Worm (Caenorhabditis elegans) whole organism, young adult: Measurements from ENCODE around the gene Y39G8B.7.

Experiments
- B0261.1 ChIP-seq: sonication (generic microtip); optimal IDR thresholded peaks from 2 replicates; lab custom pipeline; 2016; ENCODE audit warnings: mild to moderate bottlenecking, missing genetic modification characterization, moderate library complexity, missing compliant biosample characterization
- B0336.3 ChIP-seq: fragments of 200-800 bp; sonication (Bioruptor generic); IDR thresholded peaks from 2 replicates; pipeline ENCODE4 v1.3.6; 2022; ENCODE audit warnings: missing genetic modification characterization, missing compliant biosample characterization
- F22D6.2 ChIP-seq: sonication (generic microtip); optimal IDR thresholded peaks from 2 replicates; lab custom pipeline; 2016; ENCODE audit warnings: mild to moderate bottlenecking, missing genetic modification characterization, missing compliant biosample characterization
- F37B4.10 ChIP-seq: fragments of 200-800 bp; sonication (Bioruptor generic); IDR thresholded peaks from 2 replicates; pipeline ENCODE4 v1.3.6; 2022; ENCODE audit warnings: missing genetic modification characterization, missing compliant biosample characterization
- F39B2.1 ChIP-seq: fragments of 200-800 bp; sonication (Bioruptor generic); IDR thresholded peaks from 2 replicates; pipeline ENCODE4 v1.3.6; 2022; ENCODE audit warnings: missing genetic modification reagents, missing genetic modification characterization, missing compliant biosample characterization
- K11D2.4 ChIP-seq: fragments of 200-800 bp; sonication (Bioruptor generic); IDR thresholded peaks from 2 replicates; pipeline ENCODE4 v1.3.6; 2022; ENCODE audit warnings: missing genetic modification reagents, missing genetic modification characterization, missing compliant biosample characterization
- T07F8.4 ChIP-seq: sonication (generic microtip); optimal IDR thresholded peaks from 2 replicates; lab custom pipeline; 2016; ENCODE audit warnings: mild to moderate bottlenecking, missing genetic modification characterization, moderate library complexity, missing compliant biosample characterization
- Y79H2A.3 ChIP-seq: fragments of 200-800 bp; sonication (Bioruptor generic); conservative IDR thresholded peaks from 2 replicates; pipeline ENCODE4 v1.3.6; 2022; ENCODE audit warnings: missing genetic modification reagents, missing genetic modification characterization, missing compliant biosample characterization
- ama-1 ChIP-seq, 3 experiments: fragments of 150-350 bp in 1 of 3; sonication (generic microtip) in 2 of 3; optimal IDR thresholded peaks; 2 replicates each; lab custom pipeline; 2014 to 2018; ENCODE audit warnings: missing biosample characterization in 2 of 3, missing genetic modification characterization in 2 of 3, missing genetic modification reagents in 2 of 3
- atf-7 ChIP-seq: sonication (generic microtip); optimal IDR thresholded peaks from 2 replicates; lab custom pipeline; 2017; ENCODE audit warnings: mild to moderate bottlenecking, missing genetic modification characterization, missing compliant biosample characterization
- athp-1 ChIP-seq: sonication (generic microtip); optimal IDR thresholded peaks from 2 replicates; lab custom pipeline; 2017; ENCODE audit warnings: mild to moderate bottlenecking, missing genetic modification characterization, missing compliant biosample characterization
- bed-2 ChIP-seq: fragments of 200-800 bp; sonication (Bioruptor generic); IDR thresholded peaks from 2 replicates; pipeline ENCODE4 v1.3.6; 2022; ENCODE audit warnings: missing genetic modification reagents, missing genetic modification characterization, missing compliant biosample characterization
- cebp-1 ChIP-seq, 2 experiments: fragments of 200-800 bp in 1 of 2; sonication (Bioruptor generic) in 1 of 2; sonication (generic microtip) in 1 of 2; IDR thresholded peaks in 1 of 2; optimal IDR thresholded peaks in 1 of 2; 2 replicates each; pipeline versions ENCODE4 v1.3.6 to Lab custom; 2017 to 2022; ENCODE audit warnings: missing compliant biosample characterization in 2 of 2, missing genetic modification characterization in 2 of 2, mild to moderate bottlenecking in 1 of 2, missing genetic modification reagents in 1 of 2, moderate library complexity in 1 of 2
- ceh-100 ChIP-seq: fragments of 200-800 bp; sonication (Bioruptor generic); IDR thresholded peaks from 2 replicates; pipeline ENCODE4 v1.3.6; 2022; ENCODE audit warnings: missing genetic modification reagents, missing genetic modification characterization, missing compliant biosample characterization
- ceh-40 ChIP-seq: fragments of 200-800 bp; sonication (Bioruptor generic); IDR thresholded peaks from 2 replicates; pipeline ENCODE4 v1.3.6; 2022; ENCODE audit warnings: missing genetic modification characterization, missing compliant biosample characterization
- ceh-58 ChIP-seq: fragments of 200-800 bp; sonication (Bioruptor generic); IDR thresholded peaks from 2 replicates; pipeline ENCODE4 v1.3.6; 2022; ENCODE audit warnings: missing genetic modification characterization, missing compliant biosample characterization
- chd-7 ChIP-seq: sonication (generic microtip); optimal IDR thresholded peaks from 2 replicates; lab custom pipeline; 2016; ENCODE audit warnings: mild to moderate bottlenecking, missing genetic modification characterization, moderate library complexity, missing compliant biosample characterization
- dpff-1 ChIP-seq: sonication (generic microtip); optimal IDR thresholded peaks from 2 replicates; lab custom pipeline; 2017; ENCODE audit warnings: mild to moderate bottlenecking, missing genetic modification characterization, missing compliant biosample characterization
- efl-1 ChIP-seq: fragments of 150-350 bp; optimal IDR thresholded peaks from 2 replicates; lab custom pipeline; 2014; ENCODE audit warnings: missing biosample characterization, missing genetic modification reagents, missing genetic modification characterization
- ekl-4 ChIP-seq: fragments of 200-800 bp; sonication (Bioruptor generic); IDR thresholded peaks from 2 replicates; pipeline ENCODE4 v1.3.6; 2022; ENCODE audit warnings: missing genetic modification reagents, missing genetic modification characterization, missing compliant biosample characterization
- him-1 ChIP-seq: sonication (generic microtip); optimal IDR thresholded peaks from 2 replicates; lab custom pipeline; 2016; ENCODE audit warnings: missing genotype, missing genetic modification reagents, missing genetic modification characterization, missing compliant biosample characterization
- hlh-26 ChIP-seq: fragments of 200-800 bp; sonication (Bioruptor generic); conservative IDR thresholded peaks from 2 replicates; pipeline ENCODE4 v1.3.6; 2022; ENCODE audit warnings: missing genetic modification reagents, missing genetic modification characterization, missing compliant biosample characterization
- hmg-20 ChIP-seq: fragments of 200-800 bp; sonication (Bioruptor generic); IDR thresholded peaks from 2 replicates; pipeline ENCODE4 v1.3.6; 2022; ENCODE audit warnings: missing genetic modification reagents, missing genetic modification characterization, missing compliant biosample characterization
- lag-1 ChIP-seq: fragments of 200-800 bp; sonication (Bioruptor generic); IDR thresholded peaks from 2 replicates; pipeline ENCODE4 v1.3.6; 2022; ENCODE audit warnings: missing genetic modification reagents, missing genetic modification characterization, missing compliant biosample characterization
- let-607 ChIP-seq, 2 experiments: fragments of 200-800 bp in 1 of 2; sonication (Bioruptor generic) in 1 of 2; sonication (generic microtip) in 1 of 2; optimal IDR thresholded peaks; 2 replicates each; lab custom pipeline; 2016 to 2018; ENCODE audit warnings: mild to moderate bottlenecking in 2 of 2, missing compliant biosample characterization in 2 of 2, missing genetic modification characterization in 2 of 2, moderate library complexity in 2 of 2, missing genotype in 1 of 2
- lin-26 ChIP-seq: fragments of 200-800 bp; sonication (Bioruptor generic); IDR thresholded peaks from 2 replicates; pipeline ENCODE4 v1.3.6; 2022; ENCODE audit warnings: missing genetic modification reagents, missing genetic modification characterization, missing compliant biosample characterization
- lsl-1 ChIP-seq: fragments of 200-800 bp; sonication (Bioruptor generic); optimal IDR thresholded peaks from 2 replicates; lab custom pipeline; 2018; ENCODE audit warnings: mild to moderate bottlenecking, missing genetic modification characterization, moderate library complexity, missing compliant biosample characterization
- madf-10 ChIP-seq: sonication (generic microtip); optimal IDR thresholded peaks from 2 replicates; lab custom pipeline; 2016; ENCODE audit warnings: mild to moderate bottlenecking, missing genetic modification characterization, missing compliant biosample characterization
- mes-4 ChIP-seq: sonication (generic microtip); optimal IDR thresholded peaks from 2 replicates; lab custom pipeline; 2016; ENCODE audit warnings: missing genotype, missing genetic modification characterization, missing compliant biosample characterization
- nfya-1 ChIP-seq: sonication (generic microtip); optimal IDR thresholded peaks from 2 replicates; lab custom pipeline; 2017; ENCODE audit warnings: antibody characterized with exemption, missing compliant biosample characterization, missing genetic modification characterization, borderline replicate concordance; ENCODE audit not compliant: insufficient read depth
- nhr-120 ChIP-seq: fragments of 200-800 bp; sonication (Bioruptor generic); IDR thresholded peaks from 2 replicates; pipeline ENCODE4 v1.3.6; 2022; ENCODE audit warnings: missing genetic modification characterization, missing compliant biosample characterization
- nhr-179 ChIP-seq: sonication (generic microtip); optimal IDR thresholded peaks from 2 replicates; lab custom pipeline; 2016; ENCODE audit warnings: mild to moderate bottlenecking, missing genetic modification characterization, missing compliant biosample characterization
- nhr-27 ChIP-seq: fragments of 200-800 bp; sonication (Bioruptor generic); optimal IDR thresholded peaks from 2 replicates; lab custom pipeline; 2018; ENCODE audit warnings: mild to moderate bottlenecking, missing genetic modification characterization, moderate library complexity, missing compliant biosample characterization
- nhr-80 ChIP-seq: sonication (generic microtip); optimal IDR thresholded peaks from 2 replicates; lab custom pipeline; 2016; ENCODE audit warnings: missing genetic modification characterization, missing compliant biosample characterization
- nhr-90 ChIP-seq: sonication (generic microtip); optimal IDR thresholded peaks from 2 replicates; lab custom pipeline; 2016; ENCODE audit warnings: missing genotype, mild to moderate bottlenecking, missing genetic modification characterization, missing compliant biosample characterization
- rec-8 ChIP-seq, 2 experiments: sonication (generic microtip); optimal IDR thresholded peaks; 2 replicates each; lab custom pipeline; 2016; ENCODE audit warnings: mild to moderate bottlenecking in 2 of 2, missing genetic modification characterization in 2 of 2, missing genetic modification reagents in 2 of 2, missing genotype in 2 of 2, missing biosample characterization in 1 of 2, missing compliant biosample characterization in 1 of 2, moderate library complexity in 1 of 2
- repo-1 ChIP-seq: sonication (generic microtip); optimal IDR thresholded peaks from 2 replicates; lab custom pipeline; 2017; ENCODE audit warnings: mild to moderate bottlenecking, missing genetic modification characterization, missing compliant biosample characterization
- snpc-1.3 ChIP-seq: sonication (generic microtip); optimal IDR thresholded peaks from 2 replicates; lab custom pipeline; 2017; ENCODE audit warnings: missing genetic modification characterization, mild to moderate bottlenecking, missing compliant biosample characterization, antibody characterized with exemption, moderate library complexity, missing genotype, missing genetic modification reagents; ENCODE audit not compliant: insufficient read depth
- snpc-4 ChIP-seq, 5 experiments: fragments of 150-350 bp in 1 of 5; sonication (generic microtip) in 4 of 5; optimal IDR thresholded peaks; 2 replicates each; lab custom pipeline; 2014 to 2018; ENCODE audit warnings: missing genetic modification characterization in 5 of 5, missing biosample characterization in 3 of 5, antibody characterized with exemption in 2 of 5, mild to moderate bottlenecking in 2 of 5, missing compliant biosample characterization in 2 of 5, missing genotype in 2 of 5, moderate library complexity in 2 of 5, missing genetic modification reagents in 1 of 5
- sptf-2 ChIP-seq: fragments of 200-800 bp; sonication (Bioruptor generic); optimal IDR thresholded peaks from 2 replicates; lab custom pipeline; 2018; ENCODE audit warnings: mild to moderate bottlenecking, missing genetic modification characterization, missing compliant biosample characterization
- unc-62 ChIP-seq: fragments of 150-350 bp; optimal IDR thresholded peaks from 2 replicates; lab custom pipeline; 2014; ENCODE audit warnings: missing biosample characterization, missing genetic modification reagents, missing genetic modification characterization
- ztf-22 ChIP-seq: fragments of 200-800 bp; sonication (Bioruptor generic); optimal IDR thresholded peaks from 2 replicates; lab custom pipeline; 2018; ENCODE audit warnings: mild to moderate bottlenecking, missing genetic modification characterization, moderate library complexity, missing compliant biosample characterization
- ztf-26 ChIP-seq: sonication (generic microtip); optimal IDR thresholded peaks from 2 replicates; lab custom pipeline; 2017; ENCODE audit warnings: missing genetic modification characterization, missing compliant biosample characterization

Gene Y39G8B.7

DNA sequence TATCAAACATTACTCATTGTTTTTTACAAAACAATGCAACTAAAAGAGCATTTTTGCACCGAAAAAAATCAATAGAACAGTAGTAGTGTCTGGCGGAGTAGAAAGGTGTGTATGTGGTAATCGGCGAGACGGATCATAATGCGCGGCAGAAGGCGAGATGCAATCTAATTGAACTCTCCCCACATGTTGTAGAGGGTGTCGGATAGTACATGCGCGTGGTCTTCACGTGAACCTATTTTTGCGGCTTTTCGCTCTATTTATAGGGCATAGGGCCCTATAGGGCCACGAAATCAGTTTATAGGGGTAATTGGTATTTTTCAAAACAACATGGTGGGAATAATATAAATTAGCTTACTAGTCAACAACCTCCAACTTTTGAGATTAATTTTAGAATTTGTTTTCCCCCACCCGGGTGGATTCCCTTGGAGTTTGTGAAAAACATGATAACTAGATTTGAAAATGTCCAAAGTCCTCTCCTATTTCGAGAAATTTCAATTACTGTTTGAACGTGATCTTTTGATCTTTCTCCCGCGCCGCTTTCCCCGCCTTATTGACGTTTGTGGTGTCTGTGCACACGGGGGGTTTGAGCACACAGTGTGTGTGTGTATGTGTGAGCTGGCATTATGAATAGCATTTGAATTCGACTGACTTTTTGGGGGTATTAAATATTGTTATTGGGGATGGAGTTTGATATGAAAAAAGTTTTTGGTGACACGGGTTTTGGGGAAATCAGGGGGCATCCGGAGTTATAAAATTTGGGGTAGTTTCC lies 48.2 kb upstream of the Y39G8B.7 start:
- TF ChIP-seq cebp-1 (GFP tag; IDR thresholded peaks at IDR 0.05; lab: Robert Waterston, UW) = no peak
- TF ChIP-seq cebp-1 (tag; optimal IDR thresholded peaks at IDR 0.05; lab: Kevin White, UChicago) = peak; percentile 32
- peak; percentile 32; the same call in 1 of the 2 replicates for TF ChIP-seq lin-26 (GFP tag; lab: Robert Waterston, UW)
- TF ChIP-seq him-1 = no peak
- peak; percentile 74 for TF ChIP-seq nhr-80 (tag; lab: Kevin White, UChicago)
- TF ChIP-seq let-607 (tag; optimal IDR thresholded peaks at IDR 0.05; lab: Kevin White, UChicago) = peak; percentile 5 to 27
- TF ChIP-seq bed-2 (GFP tag; lab: Robert Waterston, UW) = no peak
- no peak for TF ChIP-seq T07F8.4 (tag; lab: Kevin White, UChicago)
- no peak for TF ChIP-seq snpc-4 (GFP tag; optimal IDR thresholded peaks at IDR 0.05; lab: Kevin White, UChicago)
- peak in 1 of 4 experiments; percentile 25 for TF ChIP-seq snpc-4 (tag; optimal IDR thresholded peaks at IDR 0.05; lab: Kevin White, UChicago)

DNA sequence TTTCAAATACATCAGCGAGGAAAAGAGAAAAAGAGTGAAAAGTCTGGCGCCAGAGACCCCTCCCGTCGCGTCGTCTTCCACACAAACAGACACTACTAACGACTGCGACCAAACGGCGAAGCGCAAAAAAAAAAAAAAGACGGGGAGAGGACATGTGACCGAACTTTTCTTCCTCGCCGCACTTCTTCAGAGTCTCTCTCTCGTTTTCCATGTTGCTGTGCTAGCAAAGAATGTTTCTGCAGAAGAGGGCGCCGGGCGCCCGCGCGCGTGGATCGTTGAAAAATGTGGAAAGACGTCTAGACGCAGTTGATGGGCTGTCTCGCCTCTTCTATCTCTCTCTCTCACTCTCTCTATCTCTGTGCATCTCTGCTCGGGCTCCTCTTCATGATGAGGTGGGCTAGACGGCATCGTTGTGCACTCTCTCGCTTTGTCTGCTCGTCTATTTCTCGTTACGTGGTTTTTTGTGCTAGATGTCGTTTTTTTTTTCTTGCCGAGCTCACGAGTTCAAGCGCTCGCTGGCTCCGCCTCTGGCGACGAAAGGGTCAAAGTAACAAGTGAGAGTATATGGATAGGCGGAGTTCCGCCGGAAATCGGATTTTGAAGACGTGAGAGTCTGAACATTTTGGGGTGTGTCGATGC lies 45.5 kb upstream of the Y39G8B.7 start:
- TF ChIP-seq snpc-1.3 (no peak), ceh-58 (GFP tag; lab: Robert Waterston, UW) (no peak), nhr-120 (GFP tag; lab: Robert Waterston, UW) (no peak), lsl-1 (GFP tag; lab: Kevin White, UChicago) (no peak), ceh-40 (no peak), dpff-1 (tag; lab: Kevin White, UChicago) (no peak), B0261.1 (tag; lab: Kevin White, UChicago) (peak; percentile 17), nhr-179 (tag; lab: Kevin White, UChicago) (no peak), F39B2.1 (GFP tag; lab: Robert Waterston, UW) (no peak), chd-7 (tag; lab: Kevin White, UChicago) (peak; percentile 96), lag-1 (GFP tag; lab: Robert Waterston, UW) (0 out of 2 replicates have a peak, but pooled peaks have one; percentile 58), rec-8 (tag; optimal IDR thresholded peaks at IDR 0.05; lab: Kevin White, UChicago) (no peak), B0336.3 (GFP tag; lab: Robert Waterston, UW) (peak; percentile 95), ekl-4 (peak; percentile 60), mes-4 (no peak), him-1 (no peak), ama-1 (optimal IDR thresholded peaks at IDR 0.05; lab: Kevin White, UChicago) (no peak), ama-1 (GFP tag; optimal IDR thresholded peaks at IDR 0.05; lab: Kevin White, UChicago) (peak in 1 of 2 experiments; percentile 42), F22D6.2 (peak; percentile 76), hmg-20 (GFP tag; lab: Robert Waterston, UW) (no peak), unc-62 (GFP tag; lab: Kevin White, UChicago) (no peak), nfya-1 (tag; lab: Kevin White, UChicago) (no peak), athp-1 (tag; lab: Kevin White, UChicago) (peak; percentile 17), hlh-26 (GFP tag; lab: Robert Waterston, UW) (no peak), Y79H2A.3 (GFP tag; lab: Robert Waterston, UW) (no peak), sptf-2 (GFP tag; lab: Kevin White, UChicago) (no peak), K11D2.4 (peak; percentile 94), madf-10 (peak; percentile 94), repo-1 (tag; lab: Kevin White, UChicago) (peak; percentile 37), nhr-27 (tag; lab: Kevin White, UChicago) (no peak), atf-7 (tag; lab: Kevin White, UChicago) (peak; percentile 97), F37B4.10 (no peak), nhr-90 (tag; lab: Kevin White, UChicago) (peak; percentile 74), efl-1 (GFP tag; lab: Kevin White, UChicago) (no peak), ceh-100 (peak; percentile 74), ztf-26 (tag; lab: Kevin White, UChicago) (peak; percentile 92), ztf-22 (peak; percentile 93)
